Worm (Caenorhabditis elegans) whole organism, L4 larva: Measurements from ENCODE around the gene T08D10.4.

ENCODE experiments used
- daf-8 ChIP-seq: fragments of 200-800 bp; sonication (Bioruptor generic); IDR thresholded peaks from 2 replicates; pipeline ENCODE4 v1.3.6; 2022; ENCODE audit warnings: missing genetic modification characterization, missing compliant biosample characterization
- dve-1 ChIP-seq: sonication (generic microtip); optimal IDR thresholded peaks from 2 replicates; lab custom pipeline; 2017; ENCODE audit warnings: antibody characterized with exemption, mild to moderate bottlenecking, missing genetic modification characterization, missing compliant biosample characterization; ENCODE audit not compliant: insufficient read depth
- hlh-30 ChIP-seq: sonication (generic microtip); optimal IDR thresholded peaks from 2 replicates; lab custom pipeline; 2017; ENCODE audit warnings: antibody characterized with exemption, mild to moderate bottlenecking, missing genetic modification characterization, missing compliant biosample characterization; ENCODE audit not compliant: insufficient read depth
- nhr-102 ChIP-seq: sonication (generic microtip); optimal IDR thresholded peaks from 2 replicates; lab custom pipeline; 2016; ENCODE audit warnings: mild to moderate bottlenecking, missing genetic modification characterization, moderate library complexity, missing compliant biosample characterization
- nhr-237 ChIP-seq: sonication (generic microtip); optimal IDR thresholded peaks from 2 replicates; lab custom pipeline; 2017; ENCODE audit warnings: missing biosample characterization, missing genetic modification characterization
- snpc-4 ChIP-seq: fragments of 150-350 bp; optimal IDR thresholded peaks from 2 replicates; lab custom pipeline; 2014; ENCODE audit warnings: missing biosample characterization, missing genetic modification characterization

ce11 chrX:11938826-11939225 lies 14.3 kb downstream of the T08D10.4 start, which contains the start of gene F55G7.5:
- TF ChIP-seq nhr-102 (tag; lab: Kevin White, UChicago) (no peak), daf-8 (GFP tag; lab: Robert Waterston, UW) (no peak), dve-1 (tag; lab: Kevin White, UChicago) (no peak), nhr-237 (tag; lab: Kevin White, UChicago) (no peak), snpc-4 (no peak), hlh-30 (tag; lab: Kevin White, UChicago) (no peak)
